Worm (Caenorhabditis elegans) whole organism, mixed stage, embryonic: ENCODE measurements around the gene gei-4.

Source experiments
- nhr-12 ChIP-seq: fragments of 150-350 bp; optimal IDR thresholded peaks from 2 replicates; lab custom pipeline; 2014; ENCODE audit warnings: missing biosample characterization, missing genetic modification characterization
- nhr-76 ChIP-seq: sonication (generic microtip); optimal IDR thresholded peaks from 2 replicates; lab custom pipeline; 2017; ENCODE audit warnings: missing biosample characterization, missing genetic modification characterization
- pha-4 ChIP-seq: fragments of 150-350 bp; optimal IDR thresholded peaks from 2 replicates; lab custom pipeline; 2018; ENCODE audit warnings: missing biosample characterization, missing genetic modification reagents, missing genetic modification characterization
- snpc-4 ChIP-seq: fragments of 150-350 bp; optimal IDR thresholded peaks from 2 replicates; lab custom pipeline; 2014; ENCODE audit warnings: missing biosample characterization, missing genetic modification characterization
- sptf-1 ChIP-seq: sonication (generic microtip); optimal IDR thresholded peaks from 2 replicates; lab custom pipeline; 2017; ENCODE audit warnings: mild to moderate bottlenecking, missing genetic modification characterization, moderate library complexity, missing compliant biosample characterization
- ztf-11 ChIP-seq: fragments of 150-350 bp; optimal IDR thresholded peaks from 2 replicates; lab custom pipeline; 2014; ENCODE audit warnings: missing biosample characterization, missing genetic modification characterization

- peak; percentile 48 for TF ChIP-seq nhr-76 (tag; lab: Kevin White, UChicago)
- TF ChIP-seq nhr-12 (tag; lab: Kevin White, UChicago) = peak; percentile 33
- TF ChIP-seq snpc-4 = no peak
- TF ChIP-seq pha-4 (tag; lab: Kevin White, UChicago) = peak; percentile 61
- TF ChIP-seq sptf-1 (tag; lab: Kevin White, UChicago) = peak; percentile 70
- TF ChIP-seq ztf-11 (tag; lab: Kevin White, UChicago) = no peak
These were observed 5.0 kb downstream of the gei-4 start for ce11 chrIII:349511-350165.
